Worm (Caenorhabditis elegans) whole organism, late embryonic: ENCODE results near the gene tpp-2.

Experiments used
- ceh-2 ChIP-seq: sonication (generic microtip); optimal IDR thresholded peaks from 2 replicates; lab custom pipeline; 2016; ENCODE audit warnings: missing genotype, missing genetic modification characterization, missing compliant biosample characterization
- dve-1 ChIP-seq: sonication (generic microtip); optimal IDR thresholded peaks from 2 replicates; lab custom pipeline; 2017; ENCODE audit warnings: antibody characterized with exemption, mild to moderate bottlenecking, missing genetic modification characterization, missing compliant biosample characterization
- elt-2 ChIP-seq: sonication (generic microtip); optimal IDR thresholded peaks from 2 replicates; lab custom pipeline; 2016; ENCODE audit warnings: missing genetic modification reagents, missing genetic modification characterization, missing compliant biosample characterization
- nhr-232 ChIP-seq: sonication (generic microtip); optimal IDR thresholded peaks from 2 replicates; lab custom pipeline; 2016; ENCODE audit warnings: missing genetic modification characterization, missing compliant biosample characterization
- pha-4 ChIP-seq: fragments of 150-350 bp; optimal IDR thresholded peaks from 2 replicates; lab custom pipeline; 2018; ENCODE audit warnings: missing biosample characterization, missing genetic modification reagents, missing genetic modification characterization

DNA sequence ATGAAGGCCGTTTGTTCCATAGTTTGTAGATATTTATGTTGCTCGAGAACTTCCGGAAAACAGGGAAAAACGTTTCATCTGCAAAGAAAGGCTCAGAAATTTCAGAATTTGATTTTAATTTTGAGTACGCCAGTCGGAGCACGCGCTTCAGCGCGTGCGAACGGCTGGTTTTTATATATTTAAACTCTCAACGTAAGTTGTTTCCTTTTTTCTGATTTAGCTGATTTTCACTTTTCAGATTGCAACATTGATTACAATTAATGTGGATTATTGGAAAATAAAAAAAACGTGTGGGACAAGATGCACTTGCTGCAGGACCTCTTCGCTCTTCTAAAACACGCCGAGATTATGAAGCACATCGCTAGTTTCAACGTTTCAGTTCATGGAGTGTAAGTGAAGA, 14.8 kb downstream of the tpp-2 start, which contains the start of gene F21H12.3:
- TF ChIP-seq pha-4 (tag; lab: Kevin White, UChicago) (no peak), ceh-2 (tag; lab: Kevin White, UChicago) (no peak), elt-2 (no peak), nhr-232 (no peak), dve-1 (no peak)
